Worm (Caenorhabditis elegans): ENCODE measurements around the gene acs-2.

acs-2 gene

ce11 chrV:15533096-15533495 is 34.1 kb upstream of the acs-2 start, which contains the start of gene F21A3.11 (continued):
- TF ChIP-seq fos-1 (tag; optimal IDR thresholded peaks at IDR 0.05) (no peak), lim-7 (GFP tag; IDR thresholded peaks at IDR 0.05) (no peak), ceh-20 (GFP tag; IDR thresholded peaks at IDR 0.05) (no peak), R02D3.7 (tag; optimal IDR thresholded peaks at IDR 0.05) (no peak), tra-1 (GFP tag; IDR thresholded peaks at IDR 0.05) (no peak), Y105C5A.15 (GFP tag; IDR thresholded peaks at IDR 0.05) (no peak), T20F7.1 (GFP tag; optimal IDR thresholded peaks at IDR 0.05) (no peak), dmd-6 (GFP tag; IDR thresholded peaks at IDR 0.05) (peak; percentile 38; the same call in 1 of the 2 replicates), nhr-25 (tag; optimal IDR thresholded peaks at IDR 0.05; ENCODE audit: borderline replicate concordance, insufficient read depth) (no peak), hmg-1.1 (GFP tag; IDR thresholded peaks at IDR 0.05) (no peak), unc-130 (GFP tag; optimal IDR thresholded peaks at IDR 0.05) (no peak), T26A8.4 (GFP tag; IDR thresholded peaks at IDR 0.05) (no peak), daf-12 (tag; optimal IDR thresholded peaks at IDR 0.05) (no peak), hlh-30 (tag; optimal IDR thresholded peaks at IDR 0.05; ENCODE audit: insufficient read depth) (peak; percentile 14), pha-4 (GFP tag; IDR thresholded peaks at IDR 0.05) (no peak), pha-4 (tag; optimal IDR thresholded peaks at IDR 0.05) (no peak), snpc-4 (tag; optimal IDR thresholded peaks at IDR 0.05) (no peak)

- TF ChIP-seq zip-2 (tag; optimal IDR thresholded peaks at IDR 0.05) (no peak), unc-62 (GFP tag; optimal IDR thresholded peaks at IDR 0.05 in 1 of 2) (peak in 1 of 2 experiments; percentile 26), unc-62 (tag; optimal IDR thresholded peaks at IDR 0.05) (no peak)
Observed at ce11 chrV:15533864-15534263, 33.3 kb upstream of the acs-2 start, which contains the start of gene F21A3.2. F21A3.2 (minus strand) TSS chrV:15533964.

- TF ChIP-seq Y48G9A.11 (GFP tag; IDR thresholded peaks at IDR 0.05) (no peak), tra-1 (GFP tag; IDR thresholded peaks at IDR 0.05) (no peak), daf-16 (GFP tag; optimal IDR thresholded peaks at IDR 0.05) (no peak), daf-16 (tag; optimal IDR thresholded peaks at IDR 0.05) (no peak), cey-2 (tag; optimal IDR thresholded peaks at IDR 0.05; ENCODE audit: borderline replicate concordance, insufficient read depth) (no peak), ztf-7 (tag; optimal IDR thresholded peaks at IDR 0.05) (no peak), lir-3 (tag; optimal IDR thresholded peaks at IDR 0.05) (no peak), ama-1 (optimal IDR thresholded peaks at IDR 0.05) (no peak), ZK546.5 (tag; optimal IDR thresholded peaks at IDR 0.05) (no peak), dpl-1 (GFP tag; optimal IDR thresholded peaks at IDR 0.05) (no peak), aha-1 (tag) (no peak), zip-11 (GFP tag; IDR thresholded peaks at IDR 0.05) (no peak), T26A8.4 (GFP tag; IDR thresholded peaks at IDR 0.05) (no peak), nhr-11 (tag; optimal IDR thresholded peaks at IDR 0.05) (no peak), F44E2.7 (GFP tag; IDR thresholded peaks at IDR 0.05) (no peak), dve-1 (tag; optimal IDR thresholded peaks at IDR 0.05; ENCODE audit: insufficient read depth) (no peak), nhr-111 (GFP tag; optimal IDR thresholded peaks at IDR 0.05) (no peak), nhr-237 (tag; optimal IDR thresholded peaks at IDR 0.05) (no peak), lin-39 (tag; optimal IDR thresholded peaks at IDR 0.05) (no peak), nhr-42 (GFP tag; IDR thresholded peaks at IDR 0.05) (no peak), daf-12 (tag; optimal IDR thresholded peaks at IDR 0.05) (no peak)
Observed at ce11 chrV:15536320-15536719, 30.9 kb upstream of the acs-2 start, which contains the start of gene F21A3.4. F21A3.4 (plus strand) TSS chrV:15536620.

DNA sequence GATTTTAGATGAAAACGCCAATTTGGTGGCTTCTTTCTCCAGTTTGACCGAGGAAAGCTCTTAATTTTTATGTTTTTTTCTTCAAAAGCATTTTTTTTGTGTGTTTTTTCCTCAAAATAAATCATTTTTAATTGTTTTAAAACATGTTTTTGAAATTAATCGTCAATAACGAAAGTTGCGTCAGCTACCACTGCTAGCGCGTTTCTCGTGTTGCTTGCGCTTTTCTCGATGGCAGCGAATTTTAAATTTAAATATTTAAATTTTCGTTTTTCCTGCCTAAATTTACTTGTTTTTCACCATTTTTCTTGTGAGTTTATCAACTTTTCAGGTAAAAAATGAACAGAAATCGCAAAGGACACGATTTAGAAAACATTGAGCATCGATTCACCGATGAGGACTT is 29.3 kb upstream of the acs-2 start, which contains the start of gene prde-1:
Gene prde-1 (plus strand): TSS at position 322 of the 400 bp plus-strand sequence.
- peak; percentile 50 for TF ChIP-seq F49E8.2 (tag; optimal IDR thresholded peaks at IDR 0.05; ENCODE audit: borderline replicate concordance)
- no peak for TF ChIP-seq mxl-3 (GFP tag; optimal IDR thresholded peaks at IDR 0.05)

All from whole organism, L4 larva.